Worm (Caenorhabditis elegans) whole organism, L4 larva: ENCODE data around the gene Y4C6A.3.

ENCODE experiments used
- D1046.2 ChIP-seq: fragments of 200-800 bp; sonication (Bioruptor generic); IDR thresholded peaks from 2 replicates; pipeline ENCODE4 v1.3.6; 2022; ENCODE audit warnings: missing genetic modification characterization, missing compliant biosample characterization
- F10B5.3 ChIP-seq: sonication (generic microtip); optimal IDR thresholded peaks from 2 replicates; lab custom pipeline; 2016; ENCODE audit warnings: mild to moderate bottlenecking, missing genetic modification characterization, missing compliant biosample characterization
- ZK337.2 ChIP-seq: fragments of 200-800 bp; sonication (Bioruptor generic); IDR thresholded peaks from 2 replicates; pipeline ENCODE4 v1.3.6; 2022; ENCODE audit warnings: missing genetic modification reagents, missing genetic modification characterization, missing compliant biosample characterization
- aha-1 ChIP-seq: fragments of 150-350 bp; peaks from one replicate; lab custom pipeline; 2014; ENCODE audit warnings: missing biosample characterization, missing genetic modification characterization
- ceh-20 ChIP-seq: fragments of 200-800 bp; sonication (Bioruptor generic); IDR thresholded peaks from 2 replicates; pipeline ENCODE4 v1.3.6; 2022; ENCODE audit warnings: missing genetic modification reagents, missing genetic modification characterization, missing compliant biosample characterization
- ceh-28 ChIP-seq: fragments of 150-350 bp; optimal IDR thresholded peaks from 2 replicates; lab custom pipeline; 2014; ENCODE audit warnings: missing biosample characterization, missing genetic modification reagents, missing genetic modification characterization
- dmd-6 ChIP-seq: fragments of 200-800 bp; sonication (Bioruptor generic); IDR thresholded peaks from 2 replicates; pipeline ENCODE4 v1.3.6; 2022; ENCODE audit warnings: missing genetic modification reagents, missing genetic modification characterization, missing compliant biosample characterization
- egl-43 ChIP-seq: fragments of 200-800 bp; sonication (Bioruptor generic); IDR thresholded peaks from 2 replicates; pipeline ENCODE4 v1.3.6; 2022; ENCODE audit warnings: missing genetic modification reagents, missing genetic modification characterization, missing compliant biosample characterization
- fos-1 ChIP-seq: fragments of 150-350 bp; optimal IDR thresholded peaks from 2 replicates; lab custom pipeline; 2014; ENCODE audit warnings: missing biosample characterization, missing genetic modification characterization
- hif-1 ChIP-seq, 2 experiments: sonication (generic microtip); optimal IDR thresholded peaks; 2 replicates each; lab custom pipeline; 2016 to 2017; ENCODE audit warnings: missing compliant biosample characterization in 2 of 2, missing genetic modification characterization in 2 of 2, missing genetic modification reagents in 2 of 2, missing genotype in 2 of 2, mild to moderate bottlenecking in 1 of 2
- hlh-11 ChIP-seq: fragments of 200-800 bp; sonication (Bioruptor generic); optimal IDR thresholded peaks from 2 replicates; lab custom pipeline; 2018; ENCODE audit warnings: mild to moderate bottlenecking, missing genetic modification characterization, missing compliant biosample characterization
- lin-13 ChIP-seq: fragments of 150-350 bp; optimal IDR thresholded peaks from 2 replicates; lab custom pipeline; 2014; ENCODE audit warnings: missing biosample characterization, missing genetic modification reagents, missing genetic modification characterization
- madf-9 ChIP-seq: fragments of 200-800 bp; sonication (Bioruptor generic); conservative IDR thresholded peaks from 2 replicates; pipeline ENCODE4 v1.3.6; 2022; ENCODE audit warnings: missing genetic modification reagents, missing genetic modification characterization, missing compliant biosample characterization
- mdl-1 ChIP-seq, 2 experiments: fragments of 150-350 bp in 1 of 2; sonication (generic microtip) in 1 of 2; optimal IDR thresholded peaks; 2 replicates each; lab custom pipeline; 2014 to 2017; ENCODE audit warnings: missing biosample characterization in 2 of 2, missing genetic modification characterization in 2 of 2
- nhr-11 ChIP-seq: fragments of 150-350 bp; optimal IDR thresholded peaks from 2 replicates; lab custom pipeline; 2014; ENCODE audit warnings: missing biosample characterization, missing genetic modification characterization
- nhr-42 ChIP-seq: fragments of 200-800 bp; sonication (Bioruptor generic); IDR thresholded peaks from 2 replicates; pipeline ENCODE4 v1.3.6; 2022; ENCODE audit warnings: missing genetic modification characterization, missing compliant biosample characterization
- saeg-2 ChIP-seq: fragments of 200-800 bp; sonication (Bioruptor generic); IDR thresholded peaks from 2 replicates; pipeline ENCODE4 v1.3.6; 2022; ENCODE audit warnings: missing genetic modification reagents, missing genetic modification characterization, missing compliant biosample characterization
- skn-1 ChIP-seq: fragments of 150-350 bp; optimal IDR thresholded peaks from 2 replicates; lab custom pipeline; 2014; ENCODE audit warnings: missing biosample characterization, missing genetic modification characterization
- spr-1 ChIP-seq: sonication (generic microtip); optimal IDR thresholded peaks from 2 replicates; lab custom pipeline; 2016; ENCODE audit warnings: mild to moderate bottlenecking, missing genetic modification characterization, missing compliant biosample characterization
- unc-62 ChIP-seq, 3 experiments: fragments of 150-350 bp in 1 of 3; sonication (generic microtip); optimal IDR thresholded peaks in 2 of 3; peaks in 1 of 3; 1 replicate in 1 of 3; 2 replicates in 2 of 3; lab custom pipeline; 2014 to 2017; ENCODE audit warnings: missing biosample characterization in 3 of 3, missing genetic modification characterization in 3 of 3, missing genetic modification reagents in 3 of 3, missing genotype in 1 of 3
- vab-7 ChIP-seq: fragments of 200-800 bp; sonication (Bioruptor generic); IDR thresholded peaks from 2 replicates; pipeline ENCODE4 v1.3.6; 2022; ENCODE audit warnings: missing genetic modification reagents, missing genetic modification characterization, missing compliant biosample characterization
- ztf-7 ChIP-seq: fragments of 150-350 bp; optimal IDR thresholded peaks from 2 replicates; lab custom pipeline; 2014; ENCODE audit warnings: missing biosample characterization, missing genetic modification characterization

Y4C6A.3 gene

ce11 chrIV:5415696-5416095 is 40.2 kb downstream of the Y4C6A.3 start, which contains the start of gene spp-7:
Gene spp-7, minus strand, starts transcription at chrIV:5415796.
- TF ChIP-seq ceh-20 (no peak), ztf-7 (tag; lab: Kevin White, UChicago) (no peak), F10B5.3 (no peak), lin-13 (GFP tag; lab: Kevin White, UChicago) (no peak), mdl-1 (tag; optimal IDR thresholded peaks at IDR 0.05; lab: Kevin White, UChicago) (no peak), skn-1 (no peak), nhr-42 (GFP tag; lab: Robert Waterston, UW) (no peak), spr-1 (tag; lab: Kevin White, UChicago) (no peak), ZK337.2 (GFP tag; lab: Robert Waterston, UW) (no peak), fos-1 (tag; lab: Kevin White, UChicago) (no peak)

- TF ChIP-seq ZK337.2 (GFP tag; lab: Robert Waterston, UW) (no peak), ceh-28 (tag; lab: Kevin White, UChicago) (peak; percentile 85)
- TF ChIP-seq, all 104 proteins: peak for 1
These were observed 44.1 kb downstream of the Y4C6A.3 start, which contains the start of gene ZK616.8 for ce11 chrIV:5411641-5412337. Gene ZK616.8, minus strand, starts transcription at chrIV:5412193.

DNA sequence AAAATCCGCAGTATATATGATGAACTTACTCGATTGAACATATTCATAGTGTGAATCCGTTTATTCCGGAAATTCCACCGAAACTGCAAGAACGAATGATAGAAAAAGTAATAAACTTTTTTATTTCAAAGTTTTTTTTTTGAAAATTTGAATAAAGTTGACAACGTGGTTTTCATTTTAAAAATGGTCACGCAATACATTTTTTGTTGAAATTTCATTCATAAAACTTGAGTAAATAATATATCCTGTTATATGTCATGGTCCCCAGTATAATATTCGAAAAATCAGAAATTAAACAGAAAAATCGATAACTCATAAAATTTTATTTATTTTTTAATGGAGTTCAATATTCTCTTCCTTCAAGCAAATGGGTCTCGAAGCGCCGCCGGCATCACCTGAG is 44.8 kb downstream of the Y4C6A.3 start, which contains the start of gene ZK616.65:
TSS of gene ZK616.65 (minus strand) at position 101 of the 400 bp plus-strand sequence.
- no peak for TF ChIP-seq egl-43
- TF ChIP-seq aha-1 (tag; lab: Kevin White, UChicago) = no peak
- no peak for TF ChIP-seq saeg-2
- TF ChIP-seq F10B5.3 = no peak
- TF ChIP-seq hlh-11 (tag; lab: Kevin White, UChicago) = no peak

ce11 chrIV:5409112-5409511 is 46.8 kb downstream of the Y4C6A.3 start:
- TF ChIP-seq D1046.2 (GFP tag; lab: Robert Waterston, UW) = no peak
- peak in 1 of 2 experiments; percentile 95 for TF ChIP-seq unc-62 (GFP tag; optimal IDR thresholded peaks at IDR 0.05 in 1 of 2; lab: Kevin White, UChicago)
- no peak for TF ChIP-seq unc-62 (tag; optimal IDR thresholded peaks at IDR 0.05; lab: Kevin White, UChicago)
- TF ChIP-seq, all 104 proteins: peak for 1

- no peak for TF ChIP-seq madf-9 (GFP tag; lab: Robert Waterston, UW)
- no peak for TF ChIP-seq vab-7 (GFP tag; lab: Robert Waterston, UW)
- no peak for TF ChIP-seq nhr-11 (tag; lab: Kevin White, UChicago)
- TF ChIP-seq skn-1 = no peak
- TF ChIP-seq dmd-6 (GFP tag; lab: Robert Waterston, UW) = no peak
- no peak for TF ChIP-seq hif-1 (tag; optimal IDR thresholded peaks at IDR 0.05; lab: Kevin White, UChicago)
These were observed 50.6 kb downstream of the Y4C6A.3 start, which contains the start of gene ZK616.61 for ce11 chrIV:5405345-5405744. Gene ZK616.61, plus strand, starts transcription at chrIV:5405645.
